Worm (Caenorhabditis elegans): Measurements from ENCODE around the gene R10H10.7.

DNA sequence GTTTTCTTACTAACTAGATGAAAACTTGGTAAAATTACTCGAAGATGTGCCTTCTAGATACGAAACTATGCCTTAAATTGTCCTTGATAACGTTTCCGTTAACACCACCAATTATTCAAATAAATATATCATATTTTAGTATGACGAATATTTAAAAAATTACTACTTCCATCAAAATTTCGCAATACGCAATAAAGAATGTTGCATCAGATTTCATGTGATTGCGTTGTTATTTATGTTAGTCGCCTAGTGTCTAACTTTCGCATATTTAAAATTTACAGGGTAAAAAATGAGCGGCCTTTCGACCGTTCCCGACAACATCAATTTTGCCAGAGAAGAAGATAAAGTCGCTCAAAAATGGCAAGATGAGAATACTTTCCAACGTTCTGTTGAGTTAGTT is 45.4 kb downstream of the R10H10.7 start, which contains the start of gene iars-1:
- TF ChIP-seq aly-2 (tag; optimal IDR thresholded peaks at IDR 0.05) (no peak), snpc-4 (tag; optimal IDR thresholded peaks at IDR 0.05) (no peak), nhr-25 (tag; optimal IDR thresholded peaks at IDR 0.05) (no peak), nhr-28 (tag; optimal IDR thresholded peaks at IDR 0.05) (no peak), tbx-2 (tag; optimal IDR thresholded peaks at IDR 0.05) (no peak)
